Fruit fly (Drosophila melanogaster): Measurements from ENCODE around the gene mtgo.

mtgo gene

dm6 chr2L:16601515-16602026 is 56.8 kb downstream of the mtgo start (continued):
- TF ChIP-seq tgo (GFP tag; IDR thresholded peaks at IDR 0.05) (peak; percentile 25; the same call in 1 of the 3 replicates), ase (GFP tag; IDR thresholded peaks at IDR 0.05) (no peak), CG2199 (GFP tag; IDR thresholded peaks at IDR 0.05) (peak; percentile 94; the same call in 2 of the 3 replicates), Rfx (GFP tag; IDR thresholded peaks at IDR 0.05) (no peak; the same call in 1 of the 2 replicates), toy (GFP tag; IDR thresholded peaks at IDR 0.05) (no peak), CG11723 (GFP tag; optimal IDR thresholded peaks at IDR 0.05) (no peak), zen (tag; optimal IDR thresholded peaks at IDR 0.05) (no peak), Aef1 (GFP tag; IDR thresholded peaks at IDR 0.05) (no peak), ATbp (GFP tag; optimal IDR thresholded peaks at IDR 0.05) (no peak), CG6791 (GFP tag; IDR thresholded peaks at IDR 0.05; ENCODE audit: partially characterized antibody) (no peak), salm (tag; optimal IDR thresholded peaks at IDR 0.05) (peak; percentile 5), CG7928 (GFP tag; optimal IDR thresholded peaks at IDR 0.05) (no peak), BtbVII (GFP tag; optimal IDR thresholded peaks at IDR 0.05) (no peak), CG13424 (tag; optimal IDR thresholded peaks at IDR 0.05) (no peak), CG4730 (GFP tag; IDR thresholded peaks at IDR 0.05) (no peak), E2f1 (GFP tag; IDR thresholded peaks at IDR 0.05) (no peak), Pdp1 (GFP tag; optimal IDR thresholded peaks at IDR 0.05) (peak in 1 of 2 experiments; percentile 11), sqz (GFP tag; optimal IDR thresholded peaks at IDR 0.05) (peak; percentile 98), Dfd (GFP tag; optimal IDR thresholded peaks at IDR 0.05) (no peak), crc (GFP tag; optimal IDR thresholded peaks at IDR 0.05) (no peak), nerfin-2 (GFP tag; IDR thresholded peaks at IDR 0.05; ENCODE audit: partially characterized antibody) (no peak), Mes4 (GFP tag; optimal IDR thresholded peaks at IDR 0.05) (peak; percentile 5), CG12219 (GFP tag; optimal IDR thresholded peaks at IDR 0.05) (peak; percentile 6), pzg (GFP tag; optimal IDR thresholded peaks at IDR 0.05) (no peak), bigmax (GFP tag; optimal IDR thresholded peaks at IDR 0.05) (peak; percentile 10), CG12769 (tag; optimal IDR thresholded peaks at IDR 0.05) (peak; percentile 68), CrebB (tag; optimal IDR thresholded peaks at IDR 0.05) (no peak), E2f2 (GFP tag; IDR thresholded peaks at IDR 0.05) (no peak), Doc2 (GFP tag; IDR thresholded peaks at IDR 0.05) (no peak), MBD-R2 (GFP tag; IDR thresholded peaks at IDR 0.05) (no peak), CG11456 (GFP tag; IDR thresholded peaks at IDR 0.05) (no peak), sr (GFP tag; IDR thresholded peaks at IDR 0.05) (no peak), ap (GFP tag; IDR thresholded peaks at IDR 0.05) (no peak), ci (GFP tag; IDR thresholded peaks at IDR 0.05) (no peak; the same call in 1 of the 3 replicates), vfl (GFP tag; optimal IDR thresholded peaks at IDR 0.05) (peak; percentile 2), Scr (GFP tag; IDR thresholded peaks at IDR 0.05; ENCODE audit: partially characterized antibody) (peak; percentile 45), CG18619 (GFP tag; optimal IDR thresholded peaks at IDR 0.05) (no peak), CG15073 (GFP tag; optimal IDR thresholded peaks at IDR 0.05) (no peak), repo (GFP tag; optimal IDR thresholded peaks at IDR 0.05) (peak; percentile 25), ro (GFP tag; IDR thresholded peaks at IDR 0.05) (no peak), CG11093 (GFP tag; IDR thresholded peaks at IDR 0.05) (no peak), pita (GFP tag; optimal IDR thresholded peaks at IDR 0.05) (no peak), Camta (GFP tag; optimal IDR thresholded peaks at IDR 0.05) (peak; percentile 4), CG3065 (GFP tag; optimal IDR thresholded peaks at IDR 0.05) (no peak), CG11247 (GFP tag; IDR thresholded peaks at IDR 0.05) (no peak), run (tag; optimal IDR thresholded peaks at IDR 0.05) (no peak), CG2712 (tag; optimal IDR thresholded peaks at IDR 0.05) (no peak), klu (GFP tag; IDR thresholded peaks at IDR 0.05) (no peak), CG18476 (GFP tag; optimal IDR thresholded peaks at IDR 0.05) (no peak), B-H1 (GFP tag; IDR thresholded peaks at IDR 0.05) (no peak), bbx (GFP tag; IDR thresholded peaks at IDR 0.05; ENCODE audit: partially characterized antibody) (no peak; the same call in 1 of the 2 replicates), Chrac-16 (GFP tag; optimal IDR thresholded peaks at IDR 0.05) (no peak)

All from whole organism, embryonic.